Worm (Caenorhabditis elegans) whole organism, mixed stage, embryonic: Measurements from ENCODE around the gene poml-1.

Experiments
- M03D4.4 ChIP-seq: sonication (generic microtip); optimal IDR thresholded peaks from 2 replicates; lab custom pipeline; 2017; ENCODE audit warnings: mild to moderate bottlenecking, missing genetic modification characterization, missing compliant biosample characterization
- bed-3 ChIP-seq: fragments of 200-800 bp; sonication (Bioruptor generic); optimal IDR thresholded peaks from 3 replicates; lab custom pipeline; 2018; ENCODE audit warnings: mild to moderate bottlenecking, missing genetic modification characterization, moderate library complexity, missing compliant biosample characterization
- blmp-1 ChIP-seq: fragments of 150-350 bp; optimal IDR thresholded peaks from 2 replicates; lab custom pipeline; 2014; ENCODE audit warnings: missing biosample characterization, missing genetic modification characterization
- ceh-39 ChIP-seq: fragments of 150-350 bp; optimal IDR thresholded peaks from 2 replicates; lab custom pipeline; 2014; ENCODE audit warnings: missing biosample characterization, missing genetic modification characterization
- ceh-43 ChIP-seq: fragments of 200-800 bp; sonication (Bioruptor generic); optimal IDR thresholded peaks from 2 replicates; lab custom pipeline; 2018; ENCODE audit warnings: mild to moderate bottlenecking, missing genetic modification characterization, moderate library complexity, missing compliant biosample characterization
- ceh-83 ChIP-seq: fragments of 200-800 bp; sonication (Bioruptor generic); optimal IDR thresholded peaks from 2 replicates; lab custom pipeline; 2018; ENCODE audit warnings: mild to moderate bottlenecking, missing genetic modification characterization, missing compliant biosample characterization
- ces-1 ChIP-seq: fragments of 150-350 bp; optimal IDR thresholded peaks from 2 replicates; lab custom pipeline; 2014; ENCODE audit warnings: missing biosample characterization, missing genetic modification reagents, missing genetic modification characterization
- cnd-1 ChIP-seq: fragments of 200-800 bp; sonication (Bioruptor generic); optimal IDR thresholded peaks from 2 replicates; lab custom pipeline; 2018; ENCODE audit warnings: mild to moderate bottlenecking, missing genetic modification characterization, missing compliant biosample characterization
- drap-1 ChIP-seq: fragments of 200-800 bp; sonication (Bioruptor generic); optimal IDR thresholded peaks from 3 replicates; lab custom pipeline; 2018; ENCODE audit warnings: mild to moderate bottlenecking, missing genetic modification characterization, missing compliant biosample characterization
- elt-1 ChIP-seq: sonication (generic microtip); optimal IDR thresholded peaks from 2 replicates; lab custom pipeline; 2017; ENCODE audit warnings: missing genetic modification characterization, mild to moderate bottlenecking, missing compliant biosample characterization, antibody characterized with exemption, moderate library complexity, borderline replicate concordance; ENCODE audit not compliant: insufficient read depth
- elt-3 ChIP-seq: fragments of 150-350 bp; optimal IDR thresholded peaks from 2 replicates; lab custom pipeline; 2014; ENCODE audit warnings: missing biosample characterization, missing genetic modification characterization
- flh-1 ChIP-seq: fragments of 200-800 bp; sonication (Bioruptor generic); optimal IDR thresholded peaks from 2 replicates; lab custom pipeline; 2018; ENCODE audit warnings: mild to moderate bottlenecking, missing genetic modification characterization, moderate library complexity, missing compliant biosample characterization
- hlh-1 ChIP-seq: fragments of 150-350 bp; optimal IDR thresholded peaks from 2 replicates; lab custom pipeline; 2014; ENCODE audit warnings: missing biosample characterization, missing genetic modification reagents, missing genetic modification characterization
- lin-13 ChIP-seq: fragments of 150-350 bp; optimal IDR thresholded peaks from 2 replicates; lab custom pipeline; 2014; ENCODE audit warnings: missing biosample characterization, missing genetic modification characterization
- lin-32 ChIP-seq: fragments of 200-800 bp; sonication (Bioruptor generic); optimal IDR thresholded peaks from 2 replicates; lab custom pipeline; 2018; ENCODE audit warnings: mild to moderate bottlenecking, missing genetic modification characterization, missing compliant biosample characterization
- lsy-2 ChIP-seq: fragments of 150-350 bp; optimal IDR thresholded peaks from 2 replicates; lab custom pipeline; 2014; ENCODE audit warnings: missing biosample characterization, missing genetic modification characterization
- mep-1 ChIP-seq: fragments of 150-350 bp; optimal IDR thresholded peaks from 2 replicates; lab custom pipeline; 2017; ENCODE audit warnings: missing biosample characterization, missing genetic modification reagents, missing genetic modification characterization, inconsistent platforms
- mls-2 ChIP-seq: sonication (generic microtip); optimal IDR thresholded peaks from 2 replicates; lab custom pipeline; 2016; ENCODE audit warnings: mild to moderate bottlenecking, missing genetic modification characterization, moderate library complexity, missing compliant biosample characterization
- nhr-12 ChIP-seq: fragments of 150-350 bp; optimal IDR thresholded peaks from 2 replicates; lab custom pipeline; 2014; ENCODE audit warnings: missing biosample characterization, missing genetic modification characterization
- nhr-2 ChIP-seq: fragments of 150-350 bp; optimal IDR thresholded peaks from 2 replicates; lab custom pipeline; 2014; ENCODE audit warnings: missing biosample characterization, missing genetic modification characterization
- nhr-237 ChIP-seq: fragments of 150-350 bp; optimal IDR thresholded peaks from 2 replicates; lab custom pipeline; 2014; ENCODE audit warnings: missing biosample characterization, missing genetic modification characterization
- nhr-28 ChIP-seq: fragments of 150-350 bp; optimal IDR thresholded peaks from 2 replicates; lab custom pipeline; 2014; ENCODE audit warnings: missing biosample characterization, missing genetic modification characterization
- nhr-76 ChIP-seq: sonication (generic microtip); optimal IDR thresholded peaks from 2 replicates; lab custom pipeline; 2017; ENCODE audit warnings: missing biosample characterization, missing genetic modification characterization
- pha-4 ChIP-seq: fragments of 150-350 bp; optimal IDR thresholded peaks from 2 replicates; lab custom pipeline; 2018; ENCODE audit warnings: missing biosample characterization, missing genetic modification reagents, missing genetic modification characterization
- sem-2 ChIP-seq: fragments of 200-800 bp; sonication (Bioruptor generic); optimal IDR thresholded peaks from 2 replicates; lab custom pipeline; 2018; ENCODE audit warnings: mild to moderate bottlenecking, missing genetic modification characterization, missing compliant biosample characterization
- snpc-4 ChIP-seq: fragments of 150-350 bp; optimal IDR thresholded peaks from 2 replicates; lab custom pipeline; 2014; ENCODE audit warnings: missing biosample characterization, missing genetic modification characterization
- sptf-1 ChIP-seq: sonication (generic microtip); optimal IDR thresholded peaks from 2 replicates; lab custom pipeline; 2017; ENCODE audit warnings: mild to moderate bottlenecking, missing genetic modification characterization, moderate library complexity, missing compliant biosample characterization
- unc-62 ChIP-seq: fragments of 150-350 bp; optimal IDR thresholded peaks from 2 replicates; lab custom pipeline; 2014; ENCODE audit warnings: missing biosample characterization, missing genetic modification reagents, missing genetic modification characterization
- zip-8 ChIP-seq: fragments of 150-350 bp; optimal IDR thresholded peaks from 2 replicates; lab custom pipeline; 2014; ENCODE audit warnings: missing biosample characterization, missing genetic modification characterization
- ztf-11 ChIP-seq: fragments of 150-350 bp; optimal IDR thresholded peaks from 2 replicates; lab custom pipeline; 2014; ENCODE audit warnings: missing biosample characterization, missing genetic modification characterization

Gene poml-1

DNA sequence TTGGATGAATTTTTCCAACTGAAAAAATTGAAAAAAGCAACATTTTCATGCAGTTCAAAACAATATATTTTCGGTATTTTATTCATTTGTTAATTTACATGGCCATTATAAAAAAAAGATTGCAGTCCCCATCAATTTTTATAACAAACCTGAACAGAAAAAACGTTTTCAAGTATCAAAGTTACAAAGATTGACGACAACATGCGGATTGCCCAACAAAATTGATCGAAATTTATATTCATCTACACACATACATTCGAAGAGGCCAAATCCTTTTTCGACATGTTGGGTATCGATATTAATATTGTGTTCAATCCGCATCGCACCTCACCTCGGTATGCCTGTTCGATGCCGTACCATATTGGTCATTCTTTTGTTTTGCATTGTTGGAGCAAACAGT is 8.9 kb downstream of the poml-1 start, which contains the start of gene K11E4.1:
Gene K11E4.1, plus strand, starts transcription at position 301 of the 400 bp plus-strand sequence.
- TF ChIP-seq ztf-11 (tag; lab: Kevin White, UChicago): no peak
- no peak for TF ChIP-seq nhr-76 (tag; lab: Kevin White, UChicago)
- no peak for TF ChIP-seq sem-2
- TF ChIP-seq flh-1 (GFP tag; lab: Kevin White, UChicago): no peak
- TF ChIP-seq nhr-12 (tag; lab: Kevin White, UChicago): no peak
- TF ChIP-seq snpc-4 (tag; lab: Kevin White, UChicago): no peak
- TF ChIP-seq nhr-28: no peak
- no peak for TF ChIP-seq lsy-2 (tag; lab: Kevin White, UChicago)
- no peak for TF ChIP-seq nhr-2 (tag; lab: Kevin White, UChicago)
- no peak for TF ChIP-seq zip-8
- no peak for TF ChIP-seq nhr-237 (tag; lab: Kevin White, UChicago)
- no peak for TF ChIP-seq sptf-1 (tag; lab: Kevin White, UChicago)
- no peak for TF ChIP-seq ceh-39
- TF ChIP-seq ceh-43 (GFP tag; lab: Kevin White, UChicago): no peak
- no peak for TF ChIP-seq blmp-1
- no peak for TF ChIP-seq hlh-1 (tag; lab: Kevin White, UChicago)
- TF ChIP-seq mep-1 (tag; lab: Kevin White, UChicago): no peak
- no peak for TF ChIP-seq cnd-1
- no peak for TF ChIP-seq drap-1

DNA sequence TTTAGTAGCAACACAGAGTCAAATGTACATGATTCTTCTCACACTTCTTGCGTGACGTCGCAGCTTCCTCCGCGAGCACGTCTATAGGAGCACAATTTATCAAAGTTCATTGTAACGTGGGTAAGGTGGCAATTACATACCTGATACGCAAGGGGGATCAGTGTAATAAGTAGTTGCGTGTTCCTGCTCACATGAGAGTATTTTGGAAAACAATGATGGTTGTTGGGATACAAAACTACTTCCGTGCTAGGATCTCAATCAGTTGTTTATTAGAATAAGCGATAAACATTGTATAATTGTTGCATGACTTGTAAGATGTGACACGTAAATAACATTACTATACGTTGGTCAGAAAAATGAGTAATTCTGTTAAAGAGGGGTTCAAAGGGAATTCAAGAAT is 9.7 kb downstream of the poml-1 start:
- TF ChIP-seq flh-1 (GFP tag; lab: Kevin White, UChicago): no peak
- no peak for TF ChIP-seq nhr-237 (tag; lab: Kevin White, UChicago)
- no peak for TF ChIP-seq ces-1 (GFP tag; lab: Kevin White, UChicago)
- TF ChIP-seq elt-3 (tag; lab: Kevin White, UChicago): no peak
- TF ChIP-seq elt-1 (tag; lab: Kevin White, UChicago): no peak
- no peak for TF ChIP-seq nhr-76 (tag; lab: Kevin White, UChicago)
- no peak for TF ChIP-seq sem-2
- TF ChIP-seq M03D4.4 (tag; lab: Kevin White, UChicago): no peak
- TF ChIP-seq unc-62: no peak
- TF ChIP-seq snpc-4 (tag; lab: Kevin White, UChicago): no peak
- TF ChIP-seq bed-3 (GFP tag; lab: Kevin White, UChicago): no peak
- TF ChIP-seq ceh-83 (GFP tag; lab: Kevin White, UChicago): no peak
- no peak for TF ChIP-seq blmp-1
- no peak for TF ChIP-seq nhr-28
- TF ChIP-seq lin-13: no peak
- TF ChIP-seq pha-4 (tag; lab: Kevin White, UChicago): no peak
- TF ChIP-seq nhr-2 (tag; lab: Kevin White, UChicago): no peak
- TF ChIP-seq drap-1: no peak
- TF ChIP-seq mls-2 (tag; lab: Kevin White, UChicago): no peak
- TF ChIP-seq sptf-1 (tag; lab: Kevin White, UChicago): no peak

DNA sequence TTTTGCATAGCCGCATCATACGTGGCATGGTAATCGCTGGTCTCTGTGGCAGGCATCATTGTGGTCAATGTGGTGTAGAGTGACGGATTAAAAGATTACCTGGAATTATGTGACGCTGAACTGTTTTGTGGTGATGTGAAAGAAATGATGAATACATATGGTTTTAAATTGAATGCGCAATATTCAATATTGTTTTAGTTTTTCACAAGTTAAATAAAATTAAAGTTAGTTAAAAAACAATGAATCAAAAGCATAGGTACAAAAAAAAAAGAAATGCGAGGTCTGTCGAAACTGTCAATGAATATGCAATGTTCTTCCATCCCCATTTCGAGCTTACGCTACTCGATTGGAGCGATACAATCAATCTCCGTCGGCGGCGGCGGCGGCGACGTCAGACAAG is 10.8 kb downstream of the poml-1 start, which contains the start of gene K02D3.2:
Gene K02D3.2, minus strand, starts transcription at position 101 of the 400 bp plus-strand sequence.
- no peak for TF ChIP-seq elt-3 (tag; lab: Kevin White, UChicago)
- no peak for TF ChIP-seq sem-2
- TF ChIP-seq elt-1 (tag; lab: Kevin White, UChicago): no peak
- no peak for TF ChIP-seq lin-32 (GFP tag; lab: Kevin White, UChicago)
- TF ChIP-seq drap-1: no peak
- no peak for TF ChIP-seq flh-1 (GFP tag; lab: Kevin White, UChicago)
- TF ChIP-seq lin-13: no peak
- TF ChIP-seq ceh-43 (GFP tag; lab: Kevin White, UChicago): no peak
- TF ChIP-seq nhr-12 (tag; lab: Kevin White, UChicago): no peak
- TF ChIP-seq cnd-1: no peak
- TF ChIP-seq sptf-1 (tag; lab: Kevin White, UChicago): no peak
- no peak for TF ChIP-seq mls-2 (tag; lab: Kevin White, UChicago)

DNA sequence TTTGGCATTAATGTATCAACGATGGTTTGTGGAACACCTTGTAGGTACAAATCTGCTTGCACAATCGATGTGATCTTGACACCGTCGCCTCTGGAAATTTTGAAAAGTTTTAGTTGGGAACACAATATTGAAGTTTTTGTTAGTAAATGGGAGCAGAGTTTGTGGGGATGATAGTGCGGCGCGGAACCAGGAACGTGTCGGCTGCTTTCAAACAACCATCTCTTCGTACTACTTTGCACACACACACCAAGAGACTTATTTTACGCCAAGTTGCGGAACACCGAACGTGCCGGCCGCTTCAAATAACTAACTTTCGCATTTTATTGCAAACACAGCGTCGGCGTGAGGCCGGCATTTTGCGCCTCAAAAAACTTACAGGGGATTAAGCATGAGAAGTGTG is 13.7 kb downstream of the poml-1 start:
- no peak for TF ChIP-seq sem-2
- no peak for TF ChIP-seq lin-32 (GFP tag; lab: Kevin White, UChicago)
- no peak for TF ChIP-seq blmp-1

DNA sequence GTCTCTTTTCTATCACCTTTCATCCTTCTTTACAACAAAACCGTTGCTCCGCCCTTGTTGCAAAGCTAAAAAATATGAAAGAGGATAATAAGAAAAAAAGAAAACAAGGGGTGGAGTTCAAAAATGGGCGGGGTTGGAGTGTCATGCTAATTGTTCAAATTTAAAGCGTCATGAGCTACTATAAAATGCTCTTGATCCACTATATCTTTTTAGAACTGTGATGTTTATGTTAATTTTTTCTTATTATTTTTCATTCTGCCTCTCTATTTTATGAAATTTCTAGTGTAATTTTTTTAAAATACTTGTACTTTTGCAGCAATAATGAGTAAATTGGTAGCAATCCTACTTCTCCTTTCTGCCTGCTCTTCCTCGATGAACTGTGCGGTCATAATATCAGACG is 16.1 kb downstream of the poml-1 start, which contains the start of gene K02D3.1:
Gene K02D3.1, plus strand, starts transcription at position 301 of the 400 bp plus-strand sequence.
- no peak for TF ChIP-seq bed-3 (GFP tag; lab: Kevin White, UChicago)
- TF ChIP-seq nhr-237 (tag; lab: Kevin White, UChicago): no peak
- no peak for TF ChIP-seq sem-2
